Fruit fly (Drosophila melanogaster) whole organism, wandering third instar larva: ENCODE data around the gene Actn.
A peak's percentile ranks its signal among the peaks of the same experiment; 100 is the strongest.

Experiments used
- HLH106 ChIP-seq: fragments of 200-800 bp; optimal IDR thresholded peaks from 3 replicates; lab custom pipeline; 2019; ENCODE audit warnings: missing biosample characterization, mild to moderate bottlenecking, missing genetic modification characterization, moderate library complexity
- Hr78 ChIP-seq: fragments of >200 bp; optimal IDR thresholded peaks from 2 replicates; lab custom pipeline; 2017; ENCODE audit warnings: missing biosample characterization, missing genetic modification characterization
- N ChIP-seq: fragments of >200 bp; optimal IDR thresholded peaks from 2 replicates; lab custom pipeline; 2018; ENCODE audit warnings: missing biosample characterization, missing external identifiers, missing genetic modification characterization
- Vsx2 ChIP-seq: fragments of 200-300, 225-300 bp; sonication (Bioruptor generic); optimal IDR thresholded peaks from 2 replicates; lab custom pipeline; 2018; ENCODE audit warnings: missing biosample characterization, missing genetic modification characterization; ENCODE audit not compliant: partially characterized antibody
- dmrt93B ChIP-seq: fragments of 200-800 bp; sonication (Bioruptor generic); optimal IDR thresholded peaks from 2 replicates; lab custom pipeline; 2018; ENCODE audit warnings: missing biosample characterization, mild to moderate bottlenecking, missing genetic modification characterization
- pan ChIP-seq: fragments of >200 bp; optimal IDR thresholded peaks from 2 replicates; lab custom pipeline; 2017
- psq ChIP-seq: fragments of 200-800 bp; sonication (Bioruptor generic); optimal IDR thresholded peaks from 3 replicates; lab custom pipeline; 2017; ENCODE audit warnings: missing biosample characterization, mild to moderate bottlenecking, missing genetic modification characterization, moderate library complexity
- usp ChIP-seq: fragments of >200 bp; optimal IDR thresholded peaks from 2 replicates; lab custom pipeline; 2017; ENCODE audit warnings: missing biosample characterization, missing genetic modification characterization

DNA sequence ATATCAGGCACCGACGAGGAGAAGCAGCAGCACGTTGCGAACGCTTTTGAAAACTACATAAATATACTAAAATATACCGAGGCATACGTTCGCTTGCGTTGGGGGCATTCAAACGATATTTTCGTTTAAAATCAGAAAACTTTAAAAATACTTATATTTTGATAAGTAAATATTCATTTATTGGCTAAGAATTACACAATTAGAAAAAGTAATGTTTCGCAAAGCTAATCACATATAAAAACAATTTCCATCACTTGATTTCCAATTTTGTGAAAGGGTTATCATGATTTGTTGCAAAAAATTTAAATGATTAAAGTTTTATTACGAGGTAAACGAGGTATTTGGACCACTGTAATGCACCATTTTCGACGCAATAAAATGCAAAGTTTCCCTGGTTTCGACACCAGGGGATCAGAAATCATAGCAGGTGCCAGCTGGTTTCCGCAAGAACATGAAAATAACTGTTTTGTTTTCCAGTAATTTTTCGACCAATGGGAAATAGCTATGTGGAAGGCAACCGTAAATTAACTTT lies 33.8 kb upstream of the Actn start, which contains the start of gene CG4045:
- TF ChIP-seq Hr78 (no peak), dmrt93B (GFP tag; lab: Kevin White, UChicago) (no peak), Vsx2 (no peak), usp (GFP tag; lab: Kevin White, UChicago) (no peak), psq (GFP tag; lab: Kevin White, UChicago) (no peak), HLH106 (peak; percentile 0), pan (no peak), N (GFP tag; lab: Kevin White, UChicago) (no peak)
